Fruit fly (Drosophila melanogaster): ENCODE measurements around the gene eg.

The eg gene

DNA sequence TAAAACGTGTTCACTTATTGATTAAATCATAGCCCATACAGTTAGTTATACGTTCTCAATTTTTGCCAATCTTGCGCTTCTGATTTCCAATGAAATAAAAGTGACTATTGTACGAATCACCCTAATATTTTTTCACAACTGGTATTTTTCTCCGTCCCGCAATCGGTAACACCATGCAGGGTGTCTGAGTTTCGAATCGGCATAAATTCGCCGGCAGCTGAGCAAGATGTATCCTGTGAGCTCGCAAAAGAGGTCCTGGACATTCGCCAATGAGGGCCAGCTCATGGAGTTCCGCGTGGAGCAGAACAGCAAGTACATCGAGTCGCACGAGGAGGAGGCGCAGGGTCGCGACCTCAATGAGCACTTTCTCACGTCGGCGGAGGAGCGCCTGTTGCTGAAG is 13.3 kb downstream of the eg start, which contains the start of gene CycH:
Gene CycH, plus strand, starts transcription at position 218 of the 400 bp plus-strand sequence.
- TF ChIP-seq Ets96B (tag; optimal IDR thresholded peaks at IDR 0.05), result peak; percentile 26
- no peak for TF ChIP-seq Met (GFP tag; optimal IDR thresholded peaks at IDR 0.05)
- TF ChIP-seq acj6 (GFP tag; optimal IDR thresholded peaks at IDR 0.05), result peak; percentile 10
- peak; percentile 39 for TF ChIP-seq Hr39 (GFP tag; optimal IDR thresholded peaks at IDR 0.05)
- peak; percentile 28 for TF ChIP-seq Sox102F (GFP tag; optimal IDR thresholded peaks at IDR 0.05)
- peak; percentile 17 for TF ChIP-seq Hr4 (GFP tag; optimal IDR thresholded peaks at IDR 0.05)
- peak; percentile 14 for TF ChIP-seq achi (GFP tag; optimal IDR thresholded peaks at IDR 0.05)
- TF ChIP-seq CG6276 (GFP tag; optimal IDR thresholded peaks at IDR 0.05), result no peak
- TF ChIP-seq CG31627 (GFP tag; optimal IDR thresholded peaks at IDR 0.05), result peak; percentile 39
- TF ChIP-seq CG3032 (tag; optimal IDR thresholded peaks at IDR 0.05), result peak; percentile 14
- TF ChIP-seq Eip78C (GFP tag), result peak; percentile 82
- TF ChIP-seq topi (GFP tag; optimal IDR thresholded peaks at IDR 0.05), result peak; percentile 13
- peak; percentile 17 for TF ChIP-seq pdm3 (GFP tag; optimal IDR thresholded peaks at IDR 0.05)
- TF ChIP-seq Ets21C (GFP tag; optimal IDR thresholded peaks at IDR 0.05), result no peak
- peak; percentile 33 for TF ChIP-seq Smox (GFP tag; optimal IDR thresholded peaks at IDR 0.05)
- TF ChIP-seq CG11902 (GFP tag; optimal IDR thresholded peaks at IDR 0.05), result no peak
- peak; percentile 41 for TF ChIP-seq svp (GFP tag)
- TF ChIP-seq CG10631 (GFP tag; optimal IDR thresholded peaks at IDR 0.05), result peak; percentile 29
- no peak for TF ChIP-seq dac (GFP tag; optimal IDR thresholded peaks at IDR 0.05)
- TF ChIP-seq CG6854 (GFP tag; optimal IDR thresholded peaks at IDR 0.05), result peak; percentile 63
- TF ChIP-seq CG8119 (GFP tag; IDR thresholded peaks at IDR 0.05), result peak; percentile 24; the same call in 1 of the 3 replicates
- TF ChIP-seq CG1621 (tag; optimal IDR thresholded peaks at IDR 0.05), result no peak
- no peak for TF ChIP-seq Hr38 (GFP tag; optimal IDR thresholded peaks at IDR 0.05)
- TF ChIP-seq cyc (GFP tag; optimal IDR thresholded peaks at IDR 0.05), result peak; percentile 20
- peak; percentile 36 for TF ChIP-seq lz (GFP tag; optimal IDR thresholded peaks at IDR 0.05)
- TF ChIP-seq CG11294 (GFP tag; IDR thresholded peaks at IDR 0.05), result no peak
- TF ChIP-seq CG8632 (GFP tag; optimal IDR thresholded peaks at IDR 0.05), result peak; percentile 12
- TF ChIP-seq OdsH (GFP tag; optimal IDR thresholded peaks at IDR 0.05), result peak; percentile 32
- TF ChIP-seq esn (GFP tag; optimal IDR thresholded peaks at IDR 0.05), result peak; percentile 60
- no peak for TF ChIP-seq CG15336 (GFP tag; IDR thresholded peaks at IDR 0.05)
- peak; percentile 56 for TF ChIP-seq CG3919 (GFP tag; optimal IDR thresholded peaks at IDR 0.05)
- TF ChIP-seq Sox14 (GFP tag; optimal IDR thresholded peaks at IDR 0.05), result peak; percentile 30
- no peak for TF ChIP-seq CG9139 (GFP tag; optimal IDR thresholded peaks at IDR 0.05)
- TF ChIP-seq ss (GFP tag; optimal IDR thresholded peaks at IDR 0.05), result no peak

DNA sequence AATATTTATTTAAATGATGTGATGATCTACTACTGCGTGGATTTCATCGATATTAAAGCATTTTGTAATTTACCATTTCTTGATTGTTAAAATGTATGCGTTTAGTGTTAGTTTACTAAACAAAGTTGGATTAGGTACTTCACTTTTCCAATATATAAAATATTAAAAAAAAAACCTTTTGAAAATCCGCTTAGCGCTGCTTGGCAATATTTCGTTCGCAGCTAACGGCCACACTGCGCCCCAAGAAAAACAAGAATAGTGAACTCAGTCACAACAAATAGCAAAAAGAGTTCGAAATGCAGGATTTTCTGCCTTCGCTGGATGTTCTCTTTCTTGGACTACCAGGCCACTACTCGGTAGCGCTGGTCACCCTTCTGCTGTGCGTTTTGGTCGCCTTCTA is 14.7 kb downstream of the eg start, which contains the start of gene CG7407:
Gene CG7407, plus strand, starts transcription at position 226 of the 400 bp plus-strand sequence.
- TF ChIP-seq esn (GFP tag; optimal IDR thresholded peaks at IDR 0.05), result peak; percentile 16
- peak in 1 of 2 experiments; percentile 1 for TF ChIP-seq ss (GFP tag; optimal IDR thresholded peaks at IDR 0.05)
- TF ChIP-seq Sox14 (GFP tag; optimal IDR thresholded peaks at IDR 0.05), result peak; percentile 7
- no peak for TF ChIP-seq dsx (GFP tag; optimal IDR thresholded peaks at IDR 0.05; ENCODE audit: poor library complexity, severe bottlenecking)
- peak; percentile 30 for TF ChIP-seq svp (GFP tag)
- TF ChIP-seq Ets96B (tag; optimal IDR thresholded peaks at IDR 0.05), result no peak
- TF ChIP-seq Smox (GFP tag; optimal IDR thresholded peaks at IDR 0.05), result no peak
- TF ChIP-seq Eip78C (GFP tag), result peak; percentile 62

DNA sequence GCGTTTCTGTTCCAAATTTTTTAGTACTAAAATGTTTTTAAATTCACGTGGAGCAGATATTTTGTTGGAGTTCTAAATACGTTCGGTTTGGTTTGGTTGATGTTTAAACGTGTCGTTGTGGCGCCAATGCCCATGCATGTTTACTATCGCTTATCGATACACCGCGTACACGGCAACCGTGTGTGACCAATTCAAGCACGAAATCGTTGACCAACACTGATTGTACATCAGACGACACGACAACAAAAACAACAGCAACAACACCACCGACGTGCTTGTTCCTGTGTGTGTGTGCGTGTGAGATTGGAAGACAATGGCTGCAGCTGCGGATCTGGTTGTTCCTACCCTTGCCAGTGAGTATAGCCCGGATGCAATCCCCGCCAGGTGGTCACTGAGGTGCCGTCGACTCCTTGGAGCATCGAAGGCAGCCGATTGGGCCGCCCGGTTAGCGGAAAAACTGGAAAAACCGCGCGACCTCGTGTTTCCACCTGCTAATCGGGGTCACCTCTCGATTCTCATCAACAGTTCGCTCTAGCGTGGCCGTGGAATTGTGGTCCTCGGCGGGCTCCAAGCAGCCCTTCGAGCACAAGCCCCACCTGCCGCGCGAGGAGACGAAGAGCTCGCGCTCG is 16.3 kb downstream of the eg start, which contains the start of gene eIF2A:
Gene eIF2A, plus strand, starts transcription at position 16 of the 629 bp plus-strand sequence.
- TF ChIP-seq Lpt (GFP tag; optimal IDR thresholded peaks at IDR 0.05) (no peak), lz (GFP tag; optimal IDR thresholded peaks at IDR 0.05) (peak; percentile 60), CG4318 (GFP tag; optimal IDR thresholded peaks at IDR 0.05) (no peak), Sox14 (GFP tag; optimal IDR thresholded peaks at IDR 0.05) (peak; percentile 85), fd85E (GFP tag; optimal IDR thresholded peaks at IDR 0.05) (no peak), Hr38 (GFP tag; optimal IDR thresholded peaks at IDR 0.05) (no peak), spab (GFP tag; optimal IDR thresholded peaks at IDR 0.05) (no peak), OdsH (GFP tag; optimal IDR thresholded peaks at IDR 0.05) (peak; percentile 30), CG10669 (GFP tag; optimal IDR thresholded peaks at IDR 0.05) (no peak), CG34406 (GFP tag; optimal IDR thresholded peaks at IDR 0.05) (no peak), CG11762 (GFP tag; optimal IDR thresholded peaks at IDR 0.05; ENCODE audit: insufficient read depth) (no peak), Eip75B (GFP tag; optimal IDR thresholded peaks at IDR 0.05) (peak; percentile 38), CG10631 (GFP tag; optimal IDR thresholded peaks at IDR 0.05) (no peak), dsx (GFP tag; optimal IDR thresholded peaks at IDR 0.05; ENCODE audit: poor library complexity, severe bottlenecking) (peak; percentile 10), cyc (GFP tag; optimal IDR thresholded peaks at IDR 0.05) (peak; percentile 44), CG15336 (GFP tag; IDR thresholded peaks at IDR 0.05) (peak; percentile 39; the same call in 1 of the 2 replicates), CG3032 (tag; optimal IDR thresholded peaks at IDR 0.05) (peak; percentile 37), topi (GFP tag; optimal IDR thresholded peaks at IDR 0.05) (peak; percentile 51), Eip78C (GFP tag) (peak; percentile 60), Ets21C (GFP tag; optimal IDR thresholded peaks at IDR 0.05) (no peak), CG11294 (GFP tag; IDR thresholded peaks at IDR 0.05) (no peak), CG6163 (GFP tag; IDR thresholded peaks at IDR 0.05) (no peak), dac (GFP tag; optimal IDR thresholded peaks at IDR 0.05) (no peak), CG8119 (GFP tag; IDR thresholded peaks at IDR 0.05) (no peak), Hr4 (GFP tag; optimal IDR thresholded peaks at IDR 0.05) (no peak), CG8632 (GFP tag; optimal IDR thresholded peaks at IDR 0.05) (no peak), CG6792 (GFP tag; optimal IDR thresholded peaks at IDR 0.05) (peak; percentile 32)
